Worm (Caenorhabditis elegans): ENCODE data around the gene srlf-32.

Gene srlf-32

ce11 chrIV:11930572-11930971, 4.7 kb downstream of the srlf-32 start, which contains the start of gene nhx-9:
TSS of gene nhx-9 (plus strand) at chrIV:11930872.
- no peak for TF ChIP-seq tab-1 (GFP tag; IDR thresholded peaks at IDR 0.05)
- no peak for TF ChIP-seq ztf-29 (GFP tag; IDR thresholded peaks at IDR 0.05)
- TF ChIP-seq ztf-23 (GFP tag; IDR thresholded peaks at IDR 0.05), result no peak
- no peak for TF ChIP-seq cog-1 (tag; optimal IDR thresholded peaks at IDR 0.05)
- no peak for TF ChIP-seq flt-1 (GFP tag; IDR thresholded peaks at IDR 0.05)
- TF ChIP-seq klf-2 (GFP tag; conservative IDR thresholded peaks at IDR 0.05), result no peak
- TF ChIP-seq ref-1 (GFP tag; conservative IDR thresholded peaks at IDR 0.05), result no peak
- TF ChIP-seq T22C8.4 (GFP tag; IDR thresholded peaks at IDR 0.05), result no peak
- TF ChIP-seq med-1 (GFP tag; optimal IDR thresholded peaks at IDR 0.05; ENCODE audit: insufficient read depth), result no peak

- TF ChIP-seq flt-1 (GFP tag; IDR thresholded peaks at IDR 0.05) (no peak), tab-1 (GFP tag; IDR thresholded peaks at IDR 0.05) (no peak), med-1 (GFP tag; optimal IDR thresholded peaks at IDR 0.05; ENCODE audit: insufficient read depth) (no peak), klf-2 (GFP tag; conservative IDR thresholded peaks at IDR 0.05) (no peak), cog-1 (tag; optimal IDR thresholded peaks at IDR 0.05) (no peak), ztf-23 (GFP tag; IDR thresholded peaks at IDR 0.05) (no peak)
These were observed 11.3 kb downstream of the srlf-32 start, which contains the start of gene slc-5A12 for ce11 chrIV:11937087-11937486. TSS of gene slc-5A12 (plus strand) at chrIV:11937419.

ce11 chrIV:11938554-11938953, 12.7 kb downstream of the srlf-32 start:
- TF ChIP-seq ztf-23 (GFP tag; IDR thresholded peaks at IDR 0.05) (no peak), T22C8.4 (GFP tag; IDR thresholded peaks at IDR 0.05) (no peak), med-1 (GFP tag; optimal IDR thresholded peaks at IDR 0.05; ENCODE audit: insufficient read depth) (no peak), ref-1 (GFP tag; conservative IDR thresholded peaks at IDR 0.05) (no peak), flt-1 (GFP tag; IDR thresholded peaks at IDR 0.05) (no peak), tab-1 (GFP tag; IDR thresholded peaks at IDR 0.05) (no peak), ztf-29 (GFP tag; IDR thresholded peaks at IDR 0.05) (no peak), klf-2 (GFP tag; conservative IDR thresholded peaks at IDR 0.05) (no peak), cog-1 (tag; optimal IDR thresholded peaks at IDR 0.05) (no peak)

ce11 chrIV:11942313-11942712, 16.5 kb downstream of the srlf-32 start, which contains the start of gene ZK829.1:
TSS of gene ZK829.1 (minus strand) at chrIV:11942413.
- TF ChIP-seq ref-1 (GFP tag; conservative IDR thresholded peaks at IDR 0.05) (no peak), T22C8.4 (GFP tag; IDR thresholded peaks at IDR 0.05) (no peak), med-1 (GFP tag; optimal IDR thresholded peaks at IDR 0.05; ENCODE audit: insufficient read depth) (no peak), klf-2 (GFP tag; conservative IDR thresholded peaks at IDR 0.05) (no peak), tab-1 (GFP tag; IDR thresholded peaks at IDR 0.05) (no peak), cog-1 (tag; optimal IDR thresholded peaks at IDR 0.05) (no peak)

- no peak for TF ChIP-seq flt-1 (GFP tag; IDR thresholded peaks at IDR 0.05)
- no peak for TF ChIP-seq ztf-29 (GFP tag; IDR thresholded peaks at IDR 0.05)
- TF ChIP-seq med-1 (GFP tag; optimal IDR thresholded peaks at IDR 0.05; ENCODE audit: insufficient read depth), result no peak
- TF ChIP-seq T22C8.4 (GFP tag; IDR thresholded peaks at IDR 0.05), result no peak
- no peak for TF ChIP-seq ref-1 (GFP tag; conservative IDR thresholded peaks at IDR 0.05)
These were observed 19.8 kb downstream of the srlf-32 start, which contains the start of gene ZK829.3 for ce11 chrIV:11945621-11946020. TSS of gene ZK829.3 (minus strand) at chrIV:11945721.

- TF ChIP-seq T22C8.4 (GFP tag; IDR thresholded peaks at IDR 0.05) (no peak), ztf-29 (GFP tag; IDR thresholded peaks at IDR 0.05) (no peak), cog-1 (tag; optimal IDR thresholded peaks at IDR 0.05) (no peak), ztf-23 (GFP tag; IDR thresholded peaks at IDR 0.05) (no peak), klf-2 (GFP tag; conservative IDR thresholded peaks at IDR 0.05) (no peak), ref-1 (GFP tag; conservative IDR thresholded peaks at IDR 0.05) (no peak), med-1 (GFP tag; optimal IDR thresholded peaks at IDR 0.05; ENCODE audit: insufficient read depth) (no peak), flt-1 (GFP tag; IDR thresholded peaks at IDR 0.05) (no peak), tab-1 (GFP tag; IDR thresholded peaks at IDR 0.05) (no peak)
These were observed 23.9 kb downstream of the srlf-32 start, which contains the start of gene hdl-1 for ce11 chrIV:11949717-11950116. TSS of gene hdl-1 (minus strand) at chrIV:11949817.

- TF ChIP-seq ztf-29 (GFP tag; IDR thresholded peaks at IDR 0.05) (no peak), klf-2 (GFP tag; conservative IDR thresholded peaks at IDR 0.05) (no peak), ztf-23 (GFP tag; IDR thresholded peaks at IDR 0.05) (no peak), tab-1 (GFP tag; IDR thresholded peaks at IDR 0.05) (no peak), med-1 (GFP tag; optimal IDR thresholded peaks at IDR 0.05; ENCODE audit: insufficient read depth) (no peak), ref-1 (GFP tag; conservative IDR thresholded peaks at IDR 0.05) (no peak), T22C8.4 (GFP tag; IDR thresholded peaks at IDR 0.05) (no peak), flt-1 (GFP tag; IDR thresholded peaks at IDR 0.05) (no peak), cog-1 (tag; optimal IDR thresholded peaks at IDR 0.05) (no peak)
These were observed 24.4 kb downstream of the srlf-32 start, which contains the start of gene tbx-36 for ce11 chrIV:11950270-11950669. TSS of gene tbx-36 (plus strand) at chrIV:11950570.

ce11 chrIV:11952612-11953299, 26.9 kb downstream of the srlf-32 start, which contains the start of gene gdh-1:
TSS of gene gdh-1 (plus strand) at chrIV:11953249.
- TF ChIP-seq flt-1 (GFP tag; IDR thresholded peaks at IDR 0.05) (no peak), cog-1 (tag; optimal IDR thresholded peaks at IDR 0.05) (no peak), ztf-29 (GFP tag; IDR thresholded peaks at IDR 0.05) (no peak)

ce11 chrIV:11955592-11955991, 29.8 kb downstream of the srlf-32 start:
- no peak for TF ChIP-seq ref-1 (GFP tag; conservative IDR thresholded peaks at IDR 0.05)

ce11 chrIV:11956387-11956786, 30.6 kb downstream of the srlf-32 start:
- no peak for TF ChIP-seq med-1 (GFP tag; optimal IDR thresholded peaks at IDR 0.05; ENCODE audit: insufficient read depth)
- no peak for TF ChIP-seq flt-1 (GFP tag; IDR thresholded peaks at IDR 0.05)
- TF ChIP-seq klf-2 (GFP tag; conservative IDR thresholded peaks at IDR 0.05), result no peak
- no peak for TF ChIP-seq tab-1 (GFP tag; IDR thresholded peaks at IDR 0.05)
- TF ChIP-seq cog-1 (tag; optimal IDR thresholded peaks at IDR 0.05), result no peak
- no peak for TF ChIP-seq ztf-23 (GFP tag; IDR thresholded peaks at IDR 0.05)
- no peak for TF ChIP-seq T22C8.4 (GFP tag; IDR thresholded peaks at IDR 0.05)
